Worm (Caenorhabditis elegans) whole organism, young adult: ENCODE data around the gene C55A6.10.

Experiments
- C06A6.2 ChIP-seq: fragments of 200-800 bp; sonication (Bioruptor generic); conservative IDR thresholded peaks from 2 replicates; pipeline ENCODE4 v1.3.6; 2022; ENCODE audit warnings: missing genetic modification characterization, missing compliant biosample characterization
- T26A5.8 ChIP-seq: sonication (generic microtip); optimal IDR thresholded peaks from 2 replicates; lab custom pipeline; 2016; ENCODE audit warnings: missing genetic modification characterization, missing compliant biosample characterization
- pha-4 ChIP-seq: fragments of 150-350 bp; sonication (generic microtip); optimal IDR thresholded peaks from 2 replicates; lab custom pipeline; 2014; ENCODE audit warnings: missing biosample characterization, missing genetic modification reagents, missing genetic modification characterization
- repo-1 ChIP-seq: sonication (generic microtip); optimal IDR thresholded peaks from 2 replicates; lab custom pipeline; 2017; ENCODE audit warnings: mild to moderate bottlenecking, missing genetic modification characterization, missing compliant biosample characterization

DNA sequence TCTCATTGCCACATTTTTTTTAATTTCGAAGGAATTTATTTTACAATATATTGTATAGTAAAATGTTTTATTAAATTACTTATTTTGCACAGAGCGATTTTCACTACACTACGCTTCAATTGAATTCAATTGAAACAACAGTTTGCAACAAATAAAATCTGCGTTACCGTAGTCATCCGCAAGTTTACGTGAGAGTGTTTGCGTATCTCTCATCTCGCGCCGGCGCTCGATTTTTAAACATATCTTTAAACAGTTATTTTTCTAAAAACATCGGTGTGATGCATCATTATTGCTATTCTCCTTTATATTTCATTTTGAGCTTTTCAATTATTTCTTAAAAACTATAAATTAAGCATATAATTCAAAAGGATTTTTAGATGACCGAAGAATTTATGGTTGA, 49.1 kb downstream of the C55A6.10 start, which contains the start of gene duo-1:
- TF ChIP-seq T26A5.8 (tag; lab: Kevin White, UChicago) = no peak
- TF ChIP-seq repo-1 (tag; lab: Kevin White, UChicago) = no peak
- TF ChIP-seq C06A6.2 = no peak
- TF ChIP-seq pha-4 (tag; lab: Kevin White, UChicago) = no peak
